Worm (Caenorhabditis elegans): ENCODE results near the gene nduv-2.

Gene nduv-2

ce11 chrV:13665089-13665488 lies 39.7 kb upstream of the nduv-2 start, which contains the start of gene rde-12:
Gene rde-12, plus strand, starts transcription at chrV:13665389.
- TF ChIP-seq zip-5 (tag; optimal IDR thresholded peaks at IDR 0.05) = no peak
- no peak for TF ChIP-seq Y22D7AL.16 (tag; optimal IDR thresholded peaks at IDR 0.05)
- no peak for TF ChIP-seq ceh-2 (tag; optimal IDR thresholded peaks at IDR 0.05)

- no peak for TF ChIP-seq pat-9 (tag; optimal IDR thresholded peaks at IDR 0.05)
- TF ChIP-seq unc-42 (tag; optimal IDR thresholded peaks at IDR 0.05) = no peak
- no peak for TF ChIP-seq fax-1 (tag; optimal IDR thresholded peaks at IDR 0.05)
- no peak for TF ChIP-seq dve-1 (tag; optimal IDR thresholded peaks at IDR 0.05)
- no peak for TF ChIP-seq C38D4.7 (GFP tag; optimal IDR thresholded peaks at IDR 0.05)
- TF ChIP-seq ceh-9 (tag; optimal IDR thresholded peaks at IDR 0.05) = no peak
- no peak for TF ChIP-seq nhr-11 (tag; optimal IDR thresholded peaks at IDR 0.05)
- no peak for TF ChIP-seq ceh-2 (tag; optimal IDR thresholded peaks at IDR 0.05)
- no peak for TF ChIP-seq odd-2 (tag; optimal IDR thresholded peaks at IDR 0.05)
- no peak for TF ChIP-seq hlh-15 (tag; optimal IDR thresholded peaks at IDR 0.05)
- TF ChIP-seq unc-3 (GFP tag; conservative IDR thresholded peaks at IDR 0.05) = no peak
- TF ChIP-seq unc-3 (tag; optimal IDR thresholded peaks at IDR 0.05) = no peak
- no peak for TF ChIP-seq hlh-30 (tag; optimal IDR thresholded peaks at IDR 0.05; ENCODE audit: insufficient read depth)
Observed at ce11 chrV:13664340-13664916, 39.1 kb upstream of the nduv-2 start.

- peak; percentile 11 for TF ChIP-seq tbx-2 (tag; optimal IDR thresholded peaks at IDR 0.05)
- TF ChIP-seq C38D4.7 (GFP tag; optimal IDR thresholded peaks at IDR 0.05) = no peak
- TF ChIP-seq gmeb-2 (tag; optimal IDR thresholded peaks at IDR 0.05) = no peak
- TF ChIP-seq F13H6.1 (tag; optimal IDR thresholded peaks at IDR 0.05) = no peak
- no peak for TF ChIP-seq unc-55 (GFP tag; optimal IDR thresholded peaks at IDR 0.05)
- no peak for TF ChIP-seq unc-3 (GFP tag; conservative IDR thresholded peaks at IDR 0.05)
- TF ChIP-seq unc-3 (tag; optimal IDR thresholded peaks at IDR 0.05) = no peak
- TF ChIP-seq K02D7.2 (tag; optimal IDR thresholded peaks at IDR 0.05) = no peak
Observed at ce11 chrV:13660660-13661325, 35.4 kb upstream of the nduv-2 start, which contains the start of gene letm-1. Gene letm-1, plus strand, starts transcription at chrV:13661257.

- no peak for TF ChIP-seq fkh-6 (tag; optimal IDR thresholded peaks at IDR 0.05)
- TF ChIP-seq tbx-2 (tag; optimal IDR thresholded peaks at IDR 0.05) = no peak
- no peak for TF ChIP-seq ref-2 (tag; optimal IDR thresholded peaks at IDR 0.05)
- no peak for TF ChIP-seq ceh-48 (tag; optimal IDR thresholded peaks at IDR 0.05)
- TF ChIP-seq elt-2 (tag; optimal IDR thresholded peaks at IDR 0.05) = no peak
- no peak for TF ChIP-seq pha-2 (tag; optimal IDR thresholded peaks at IDR 0.05)
- TF ChIP-seq ama-1 (optimal IDR thresholded peaks at IDR 0.05) = no peak
- no peak for TF ChIP-seq elt-4 (tag; optimal IDR thresholded peaks at IDR 0.05)
- no peak for TF ChIP-seq K09A11.1 (tag; optimal IDR thresholded peaks at IDR 0.05; ENCODE audit: insufficient read depth)
- no peak for TF ChIP-seq C08G9.2 (tag; optimal IDR thresholded peaks at IDR 0.05)
- no peak for TF ChIP-seq ceh-34 (tag; optimal IDR thresholded peaks at IDR 0.05)
- TF ChIP-seq che-1 (tag; optimal IDR thresholded peaks at IDR 0.05) = no peak
- TF ChIP-seq ceh-18 (tag; optimal IDR thresholded peaks at IDR 0.05) = no peak
- no peak for TF ChIP-seq dve-1 (tag; optimal IDR thresholded peaks at IDR 0.05)
- no peak for TF ChIP-seq pros-1 (tag; optimal IDR thresholded peaks at IDR 0.05)
- TF ChIP-seq tbx-7 (tag; optimal IDR thresholded peaks at IDR 0.05) = no peak
- TF ChIP-seq hlh-6 (tag; optimal IDR thresholded peaks at IDR 0.05) = no peak
- no peak for TF ChIP-seq ceh-9 (tag; optimal IDR thresholded peaks at IDR 0.05)
- no peak for TF ChIP-seq F13H6.1 (tag; optimal IDR thresholded peaks at IDR 0.05)
Observed at ce11 chrV:13660115-13660514, 34.7 kb upstream of the nduv-2 start.
